Fruit fly (Drosophila melanogaster) whole organism, embryonic: ENCODE data around the gene snk.

Experiments used
- Asciz ChIP-seq: fragments of 200-800 bp; sonication (Bioruptor generic); optimal IDR thresholded peaks from 2 replicates; lab custom pipeline; 2017; ENCODE audit warnings: missing biosample characterization, mild to moderate bottlenecking, missing genetic modification characterization, missing genetic modification reagents
- CG10366 ChIP-seq: fragments of 200-800 bp; sonication (Bioruptor generic); IDR thresholded peaks from 2 replicates; pipeline ENCODE4 v1.3.6; 2022; ENCODE audit warnings: missing biosample characterization, missing genetic modification characterization
- CG10959 ChIP-seq: fragments of 200-800 bp; sonication (Bioruptor generic); IDR thresholded peaks from 2 replicates; pipeline ENCODE4 v1.3.6; 2022; ENCODE audit warnings: missing biosample characterization, missing genetic modification characterization
- CG11398 ChIP-seq: fragments of 200-800 bp; sonication (Bioruptor generic); optimal IDR thresholded peaks from 2 replicates; lab custom pipeline; 2016; ENCODE audit warnings: missing biosample characterization, missing genetic modification characterization
- CG12659 ChIP-seq: fragments of 200-800 bp; sonication (Bioruptor generic); optimal IDR thresholded peaks from 3 replicates; lab custom pipeline; 2017; ENCODE audit warnings: mild to moderate bottlenecking, missing biosample characterization, missing genetic modification reagents, missing genetic modification characterization
- CG12769 ChIP-seq: fragments of 200-800 bp; sonication (Bioruptor generic); optimal IDR thresholded peaks from 2 replicates; lab custom pipeline; 2019; ENCODE audit warnings: missing biosample characterization, mild to moderate bottlenecking, missing genetic modification characterization, moderate library complexity
- CG13287 ChIP-seq: fragments of 200-800 bp; sonication (Bioruptor generic); IDR thresholded peaks from 2 replicates; pipeline ENCODE4 v1.3.6; 2022; ENCODE audit warnings: missing biosample characterization, missing genetic modification characterization; ENCODE audit not compliant: partially characterized antibody
- CG13424 ChIP-seq: fragments of 200-800 bp; sonication (Bioruptor generic); optimal IDR thresholded peaks from 2 replicates; lab custom pipeline; 2019; ENCODE audit warnings: missing biosample characterization, mild to moderate bottlenecking, missing genetic modification characterization, moderate library complexity
- CG16815 ChIP-seq: fragments of 200-800 bp; sonication (Bioruptor generic); optimal IDR thresholded peaks from 3 replicates; lab custom pipeline; 2017; ENCODE audit warnings: missing biosample characterization, mild to moderate bottlenecking, missing genetic modification characterization
- CG17385 ChIP-seq: fragments of 200-800 bp; sonication (Bioruptor generic); optimal IDR thresholded peaks from 3 replicates; lab custom pipeline; 2018; ENCODE audit warnings: missing biosample characterization, mild to moderate bottlenecking, missing genetic modification characterization
- CG2875 ChIP-seq: fragments of 200-800 bp; sonication (Bioruptor generic); optimal IDR thresholded peaks from 2 replicates; lab custom pipeline; 2017; ENCODE audit warnings: missing biosample characterization, mild to moderate bottlenecking, missing genetic modification characterization, missing genetic modification reagents
- CG31441 ChIP-seq: fragments of 200-800 bp; sonication (Bioruptor generic); IDR thresholded peaks from 2 replicates; pipeline ENCODE4 v1.3.6; 2022; ENCODE audit warnings: missing biosample characterization, missing genetic modification characterization
- CG6791 ChIP-seq: fragments of 200-800 bp; sonication (Bioruptor generic); IDR thresholded peaks from 3 replicates; pipeline ENCODE4 v1.3.6; 2022; ENCODE audit warnings: missing biosample characterization, missing genetic modification characterization; ENCODE audit not compliant: partially characterized antibody
- CG7786 ChIP-seq: fragments of 200-800 bp; sonication (Bioruptor generic); optimal IDR thresholded peaks from 2 replicates; lab custom pipeline; 2016; ENCODE audit warnings: missing biosample characterization, missing genetic modification characterization
- CG7963 ChIP-seq: fragments of 200-800 bp; sonication (Bioruptor generic); IDR thresholded peaks from 3 replicates; pipeline ENCODE4 v1.3.6; 2022; ENCODE audit warnings: missing biosample characterization, missing genetic modification characterization; ENCODE audit not compliant: partially characterized antibody
- CG9609 ChIP-seq: fragments of 200-800 bp; sonication (Bioruptor generic); optimal IDR thresholded peaks from 3 replicates; lab custom pipeline; 2016; ENCODE audit warnings: missing biosample characterization, missing genetic modification characterization
- CoRest ChIP-seq: fragments of 200-800 bp; sonication (Bioruptor generic); optimal IDR thresholded peaks from 3 replicates; lab custom pipeline; 2018; ENCODE audit warnings: missing biosample characterization, mild to moderate bottlenecking, missing genetic modification characterization, moderate library complexity
- CrebB ChIP-seq: fragments of 200-800 bp; sonication (Bioruptor generic); optimal IDR thresholded peaks from 3 replicates; lab custom pipeline; 2018; ENCODE audit warnings: missing biosample characterization, mild to moderate bottlenecking, missing genetic modification characterization
- Dfd ChIP-seq, 2 experiments: fragments of >200 bp; optimal IDR thresholded peaks; 2 replicates each; lab custom pipeline; 2017; ENCODE audit warnings: missing biosample characterization in 2 of 2, missing genetic modification characterization in 2 of 2
- Elba2 ChIP-seq: fragments of 200-800 bp; sonication (Bioruptor generic); optimal IDR thresholded peaks from 3 replicates; lab custom pipeline; 2016; ENCODE audit warnings: missing biosample characterization, missing genetic modification characterization
- Ets65A ChIP-seq: fragments of 200-800 bp; sonication (Bioruptor generic); peaks from one replicate; lab custom pipeline; 2016; ENCODE audit warnings: missing biosample characterization, missing genetic modification characterization
- Ets97D ChIP-seq: fragments of 200-800 bp; sonication (Bioruptor generic); optimal IDR thresholded peaks from 3 replicates; lab custom pipeline; 2016; ENCODE audit warnings: missing biosample characterization, missing genetic modification characterization
- Gsc ChIP-seq: fragments of 200-800 bp; sonication (Bioruptor generic); IDR thresholded peaks from 2 replicates; pipeline ENCODE4 v1.3.6; 2022; ENCODE audit warnings: missing biosample characterization, missing genetic modification characterization
- HmgZ ChIP-seq: fragments of 200-800 bp; sonication (Bioruptor generic); optimal IDR thresholded peaks from 2 replicates; lab custom pipeline; 2018; ENCODE audit warnings: missing biosample characterization, mild to moderate bottlenecking, missing genetic modification characterization
- Hmr ChIP-seq: fragments of 200-800 bp; sonication (Bioruptor generic); optimal IDR thresholded peaks from 3 replicates; lab custom pipeline; 2017; ENCODE audit warnings: mild to moderate bottlenecking, missing biosample characterization, missing genetic modification reagents, missing genetic modification characterization
- Med ChIP-seq: fragments of 200-800 bp; sonication (Bioruptor generic); peaks from one replicate; lab custom pipeline; 2016; ENCODE audit warnings: missing biosample characterization, missing genetic modification characterization, mild to moderate bottlenecking, inconsistent platforms, moderate library complexity
- NFAT ChIP-seq: fragments of 200-800 bp; sonication (Bioruptor generic); IDR thresholded peaks from 2 replicates; pipeline ENCODE4 v1.3.6; 2022; ENCODE audit warnings: missing biosample characterization, missing genetic modification characterization
- Nf-YC ChIP-seq: fragments of 200-800 bp; optimal IDR thresholded peaks from 3 replicates; lab custom pipeline; 2019; ENCODE audit warnings: missing biosample characterization, mild to moderate bottlenecking, missing genetic modification characterization, moderate library complexity
- Six4 ChIP-seq: fragments of 200-800 bp; sonication (Bioruptor generic); optimal IDR thresholded peaks from 2 replicates; lab custom pipeline; 2016; ENCODE audit warnings: missing biosample characterization, missing genetic modification characterization
- Sry-β ChIP-seq: fragments of 200-800 bp; sonication (Bioruptor generic); optimal IDR thresholded peaks from 2 replicates; lab custom pipeline; 2018; ENCODE audit warnings: missing biosample characterization, mild to moderate bottlenecking, missing genetic modification characterization, moderate library complexity
- Sry-δ ChIP-seq: fragments of 200-800 bp; sonication (Bioruptor generic); optimal IDR thresholded peaks from 2 replicates; lab custom pipeline; 2016; ENCODE audit warnings: missing biosample characterization, missing genetic modification characterization
- bsh ChIP-seq, 2 experiments: fragments of 200-800 bp; sonication (Bioruptor generic); optimal IDR thresholded peaks; 2 replicates each; lab custom pipeline; 2017 to 2018; ENCODE audit warnings: mild to moderate bottlenecking in 2 of 2, missing biosample characterization in 2 of 2, missing genetic modification characterization in 2 of 2, moderate library complexity in 1 of 2
- crc ChIP-seq: fragments of 200-800 bp; sonication (Bioruptor generic); optimal IDR thresholded peaks from 2 replicates; lab custom pipeline; 2016; ENCODE audit warnings: missing biosample characterization, missing genetic modification characterization
- dan ChIP-seq: fragments of 200-800 bp; sonication (Bioruptor generic); IDR thresholded peaks from 2 replicates; pipeline ENCODE4 v1.3.6; 2022; ENCODE audit warnings: missing biosample characterization, missing genetic modification characterization
- esg ChIP-seq: fragments of 200-800 bp; sonication (Bioruptor generic); conservative IDR thresholded peaks from 2 replicates; pipeline ENCODE4 v1.3.6; 2022; ENCODE audit warnings: missing biosample characterization, missing genetic modification characterization
- ftz-f1 ChIP-seq: fragments of 200-800 bp; sonication (Bioruptor generic); optimal IDR thresholded peaks from 2 replicates; lab custom pipeline; 2016; ENCODE audit warnings: missing biosample characterization, missing genetic modification characterization
- gfzf ChIP-seq: fragments of 200-800 bp; sonication (Bioruptor generic); optimal IDR thresholded peaks from 2 replicates; lab custom pipeline; 2016; ENCODE audit warnings: missing biosample characterization, mild to moderate bottlenecking, missing genetic modification characterization, moderate library complexity
- ken ChIP-seq: fragments of 200-800 bp; sonication (Bioruptor generic); IDR thresholded peaks from 3 replicates; pipeline ENCODE4 v1.3.6; 2022; ENCODE audit warnings: missing biosample characterization, missing genetic modification characterization
- knrl ChIP-seq: fragments of 200-800 bp; sonication (Bioruptor generic); IDR thresholded peaks from 3 replicates; pipeline ENCODE4 v1.3.6; 2022; ENCODE audit warnings: missing biosample characterization, missing genetic modification characterization; ENCODE audit not compliant: partially characterized antibody
- nom ChIP-seq: fragments of 200-800 bp; sonication (Bioruptor generic); optimal IDR thresholded peaks from 2 replicates; lab custom pipeline; 2017; ENCODE audit warnings: missing biosample characterization, missing genetic modification characterization, mild to moderate bottlenecking, moderate library complexity, missing genetic modification reagents
- org-1 ChIP-seq: fragments of 200-800 bp; sonication (Bioruptor generic); optimal IDR thresholded peaks from 2 replicates; lab custom pipeline; 2017; ENCODE audit warnings: missing biosample characterization, missing genetic modification characterization
- pho ChIP-seq: fragments of 200-800 bp; sonication (Bioruptor generic); optimal IDR thresholded peaks from 2 replicates; lab custom pipeline; 2016; ENCODE audit warnings: missing biosample characterization, missing genetic modification characterization
- scrt ChIP-seq: fragments of 200-800 bp; sonication (Bioruptor generic); optimal IDR thresholded peaks from 2 replicates; lab custom pipeline; 2018; ENCODE audit warnings: missing biosample characterization, mild to moderate bottlenecking, missing genetic modification characterization, moderate library complexity
- tio ChIP-seq: fragments of 200-800 bp; sonication (Bioruptor generic); optimal IDR thresholded peaks from 2 replicates; lab custom pipeline; 2017; ENCODE audit warnings: missing biosample characterization, missing genetic modification characterization, inconsistent platforms
- tll ChIP-seq, 2 experiments: fragments of 200-800 bp in 1 of 2; fragments of >200 bp in 1 of 2; sonication (Bioruptor generic) in 1 of 2; optimal IDR thresholded peaks; 2 replicates each; lab custom pipeline; 2017 to 2019; ENCODE audit warnings: missing biosample characterization in 2 of 2, missing genetic modification characterization in 2 of 2, mild to moderate bottlenecking in 1 of 2, moderate library complexity in 1 of 2
- tna ChIP-seq: fragments of 200-800 bp; sonication (Bioruptor generic); IDR thresholded peaks from 2 replicates; pipeline ENCODE4 v1.3.6; 2022; ENCODE audit warnings: missing biosample characterization, missing genetic modification characterization; ENCODE audit not compliant: partially characterized antibody
- vvl ChIP-seq: fragments of 200-800 bp; sonication (Bioruptor generic); IDR thresholded peaks from 2 replicates; pipeline ENCODE4 v1.3.6; 2022; ENCODE audit warnings: missing biosample characterization, missing genetic modification characterization

Gene snk

dm6 chr3R:13091666-13092065 is 49.1 kb upstream of the snk start (continued):
- TF ChIP-seq Ets65A (GFP tag; lab: Kevin White, UChicago) = peak; percentile 55
- TF ChIP-seq Hmr (GFP tag; lab: Kevin White, UChicago) = peak; percentile 40
- TF ChIP-seq CG16815 (GFP tag; lab: Kevin White, UChicago) = no peak
- no peak for TF ChIP-seq CG12769 (tag; lab: Kevin White, UChicago)
- TF ChIP-seq nom (GFP tag; lab: Kevin White, UChicago) = no peak
- no peak for TF ChIP-seq CrebB (tag; lab: Kevin White, UChicago)
- TF ChIP-seq org-1 (GFP tag; lab: Kevin White, UChicago) = no peak
- TF ChIP-seq, all 482 proteins: peak for 33

dm6 chr3R:13088942-13089341 is 46.4 kb upstream of the snk start, which contains the start of gene CG34308:
Gene CG34308, plus strand, starts transcription at chr3R:13089242.
- TF ChIP-seq ken = 0 out of 3 replicates have a peak, but pooled peaks have one; percentile 26
- 0 out of 3 replicates have a peak, but pooled peaks have one; percentile 8 for TF ChIP-seq CG6791 (GFP tag; lab: Robert Waterston, UW)
- TF ChIP-seq crc = no peak
- TF ChIP-seq, all 482 proteins: peak for 2

dm6 chr3R:13088395-13088794 is 45.8 kb upstream of the snk start, which contains the start of gene timeout:
Gene timeout, plus strand, starts transcription at chr3R:13088651.
- no peak for TF ChIP-seq CG17385 (GFP tag; lab: Kevin White, UChicago)
- no peak for TF ChIP-seq pho (GFP tag; lab: Kevin White, UChicago)
- TF ChIP-seq tll (GFP tag; optimal IDR thresholded peaks at IDR 0.05; lab: Kevin White, UChicago) = no peak
- TF ChIP-seq Sry-β = no peak
- TF ChIP-seq tna (GFP tag; lab: Robert Waterston, UW) = peak; percentile 59
- TF ChIP-seq Elba2 (GFP tag; lab: Kevin White, UChicago) = no peak
- TF ChIP-seq CG7786 (GFP tag; lab: Kevin White, UChicago) = no peak
- no peak for TF ChIP-seq Dfd (GFP tag; optimal IDR thresholded peaks at IDR 0.05; lab: Kevin White, UChicago)
- no peak for TF ChIP-seq CG10959 (GFP tag; lab: Robert Waterston, UW)
- TF ChIP-seq tio = no peak
- no peak for TF ChIP-seq CG9609 (GFP tag; lab: Kevin White, UChicago)
- TF ChIP-seq Ets97D (GFP tag; lab: Kevin White, UChicago) = peak; percentile 73
- TF ChIP-seq bsh (GFP tag; optimal IDR thresholded peaks at IDR 0.05; lab: Kevin White, UChicago) = no peak
- peak; percentile 70 for TF ChIP-seq Med (GFP tag; lab: Kevin White, UChicago)
- no peak for TF ChIP-seq Six4
- no peak for TF ChIP-seq Asciz (GFP tag; lab: Kevin White, UChicago)
- TF ChIP-seq CG12659 (GFP tag; lab: Kevin White, UChicago) = no peak
- no peak for TF ChIP-seq esg (GFP tag; lab: Robert Waterston, UW)
- TF ChIP-seq CG13424 = no peak
- TF ChIP-seq knrl = peak; percentile 74; the same call in 2 of the 3 replicates
- TF ChIP-seq vvl (GFP tag; lab: Robert Waterston, UW) = peak; percentile 88
- no peak for TF ChIP-seq Gsc (GFP tag; lab: Robert Waterston, UW)
- TF ChIP-seq HmgZ = peak; percentile 2
- peak; percentile 88 for TF ChIP-seq CG13287 (GFP tag; lab: Robert Waterston, UW)
- no peak; the same call in 2 of the 3 replicates for TF ChIP-seq CG7963
- TF ChIP-seq NFAT (GFP tag; lab: Robert Waterston, UW) = no peak
- TF ChIP-seq CG31441 (GFP tag; lab: Robert Waterston, UW) = no peak
- no peak for TF ChIP-seq dan (GFP tag; lab: Robert Waterston, UW)
- no peak for TF ChIP-seq scrt (GFP tag; lab: Kevin White, UChicago)
- TF ChIP-seq gfzf (GFP tag; lab: Kevin White, UChicago) = peak; percentile 45
- TF ChIP-seq ken = no peak
- peak; percentile 76 for TF ChIP-seq Sry-δ (GFP tag; lab: Kevin White, UChicago)
- peak; percentile 8 for TF ChIP-seq CoRest
- no peak for TF ChIP-seq ftz-f1 (GFP tag; lab: Kevin White, UChicago)
- TF ChIP-seq CG11398 (GFP tag; lab: Kevin White, UChicago) = no peak
- TF ChIP-seq CG10366 (GFP tag; lab: Robert Waterston, UW) = no peak
- no peak for TF ChIP-seq Nf-YC
- TF ChIP-seq CG2875 (GFP tag; lab: Kevin White, UChicago) = no peak
